Fruit fly (Drosophila melanogaster) whole organism, prepupa: ENCODE measurements around the gene CG14431.

Source experiments
- CG10669 ChIP-seq: fragments of 200-800 bp; sonication (Bioruptor generic); optimal IDR thresholded peaks from 3 replicates; lab custom pipeline; 2018; ENCODE audit warnings: missing biosample characterization, mild to moderate bottlenecking, missing genetic modification characterization, moderate library complexity
- CG34406 ChIP-seq: fragments of 200-800 bp; sonication (Bioruptor generic); optimal IDR thresholded peaks from 3 replicates; lab custom pipeline; 2016; ENCODE audit warnings: missing biosample characterization, missing genetic modification characterization
- Ets96B ChIP-seq: fragments of 200-800 bp; optimal IDR thresholded peaks from 2 replicates; lab custom pipeline; 2019; ENCODE audit warnings: missing biosample characterization, mild to moderate bottlenecking, missing genetic modification characterization, moderate library complexity

dm6 chrX:6988632-6989338 lies 80.7 kb downstream of the CG14431 start:
- TF ChIP-seq CG10669 (no peak), Ets96B (no peak), CG34406 (GFP tag; lab: Kevin White, UChicago) (no peak)
